Worm (Caenorhabditis elegans): Measurements from ENCODE around the gene srw-91.

DNA sequence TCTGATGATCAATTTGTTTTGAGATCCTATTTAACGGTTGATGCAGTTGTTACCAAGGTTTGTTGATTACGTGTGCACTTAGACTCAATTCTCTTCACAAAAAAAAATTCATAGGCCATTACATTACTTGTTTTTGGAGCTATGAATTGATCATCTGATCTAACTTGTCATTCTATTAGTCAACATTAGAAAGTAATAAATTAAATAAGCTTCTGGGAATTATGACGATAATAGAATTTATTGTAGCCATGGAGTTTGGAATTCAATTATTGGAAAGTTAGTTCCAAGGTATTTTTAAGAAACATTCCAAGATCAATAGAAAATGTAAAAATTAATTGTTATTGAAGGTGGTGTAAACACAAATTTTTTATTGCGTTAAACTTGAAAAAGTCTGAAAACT, 37.6 kb upstream of the srw-91 start:
- TF ChIP-seq dao-5 (tag; optimal IDR thresholded peaks at IDR 0.05) (no peak), W03F9.2 (tag; optimal IDR thresholded peaks at IDR 0.05) (no peak)
